Worm (Caenorhabditis elegans): ENCODE results near the gene C06H5.13.
"Not testable (repeated sequence)": the region's sequence is repeated elsewhere in the genome, so short reads cannot be mapped to it uniquely, and the experiment has no call there.

C06H5.13 gene

ce11 chrV:17871049-17871448, 26.5 kb downstream of the C06H5.13 start, which contains the start of gene phf-14 (continued):
- TF ChIP-seq ztf-4 (tag; optimal IDR thresholded peaks at IDR 0.05) (no peak), lin-13 (GFP tag; optimal IDR thresholded peaks at IDR 0.05) (peak; percentile 48), aly-2 (tag; optimal IDR thresholded peaks at IDR 0.05) (no peak), blmp-1 (tag; optimal IDR thresholded peaks at IDR 0.05; ENCODE audit: insufficient read depth) (no peak), ztf-1 (GFP tag; conservative IDR thresholded peaks at IDR 0.05) (no peak), alr-1 (tag; optimal IDR thresholded peaks at IDR 0.05) (no peak), zag-1 (tag; optimal IDR thresholded peaks at IDR 0.05) (no peak), ztf-11 (tag; optimal IDR thresholded peaks at IDR 0.05) (no peak), crh-2 (tag; optimal IDR thresholded peaks at IDR 0.05) (peak; percentile 39), skn-1 (tag; optimal IDR thresholded peaks at IDR 0.05) (no peak), nhr-10 (tag; optimal IDR thresholded peaks at IDR 0.05) (no peak), ceh-82 (tag; optimal IDR thresholded peaks at IDR 0.05) (no peak), sma-9 (GFP tag; optimal IDR thresholded peaks at IDR 0.05) (no peak), sma-9 (tag; optimal IDR thresholded peaks at IDR 0.05) (no peak), unc-55 (GFP tag; optimal IDR thresholded peaks at IDR 0.05) (peak; percentile 66), mab-5 (tag; optimal IDR thresholded peaks at IDR 0.05) (no peak), mdl-1 (tag; optimal IDR thresholded peaks at IDR 0.05) (no peak), fos-1 (tag; optimal IDR thresholded peaks at IDR 0.05) (no peak), lin-39 (tag; optimal IDR thresholded peaks at IDR 0.05) (no peak), sem-4 (tag; optimal IDR thresholded peaks at IDR 0.05) (peak; percentile 64), dmd-4 (tag; optimal IDR thresholded peaks at IDR 0.05) (no peak), elt-1 (tag; optimal IDR thresholded peaks at IDR 0.05) (no peak), C34F6.9 (tag; optimal IDR thresholded peaks at IDR 0.05) (peak; percentile 39), ama-1 (optimal IDR thresholded peaks at IDR 0.05) (no peak), nhr-77 (tag; optimal IDR thresholded peaks at IDR 0.05) (no peak)

- TF ChIP-seq crh-2 (tag; optimal IDR thresholded peaks at IDR 0.05) (no peak), nhr-21 (tag; optimal IDR thresholded peaks at IDR 0.05) (no peak), unc-55 (GFP tag; optimal IDR thresholded peaks at IDR 0.05) (peak; percentile 31), lin-13 (GFP tag; optimal IDR thresholded peaks at IDR 0.05) (peak; percentile 4)
Observed at ce11 chrV:17870569-17870968, 27.0 kb downstream of the C06H5.13 start, which contains the start of gene csn-1. Gene csn-1 (minus strand): TSS chrV:17870651.

- not testable (repeated sequence) for TF ChIP-seq lin-13 (GFP tag; optimal IDR thresholded peaks at IDR 0.05); unc-39 (tag; optimal IDR thresholded peaks at IDR 0.05); ceh-16 (tag; optimal IDR thresholded peaks at IDR 0.05)
Observed at ce11 chrV:17865309-17865708, 32.2 kb downstream of the C06H5.13 start, which contains the start of gene Y59A8A.8. Gene Y59A8A.8 (plus strand): TSS chrV:17865609.

- TF ChIP-seq ztf-4 (tag; optimal IDR thresholded peaks at IDR 0.05) (no peak), gmeb-1 (tag; optimal IDR thresholded peaks at IDR 0.05) (no peak), zag-1 (tag; optimal IDR thresholded peaks at IDR 0.05) (no peak), nhr-23 (tag; optimal IDR thresholded peaks at IDR 0.05) (no peak), mdl-1 (tag; optimal IDR thresholded peaks at IDR 0.05) (no peak), egl-27 (tag; optimal IDR thresholded peaks at IDR 0.05) (no peak)
Observed at ce11 chrV:17859519-17859918, 38.0 kb downstream of the C06H5.13 start.

ce11 chrV:17859065-17859464, 38.5 kb downstream of the C06H5.13 start:
- TF ChIP-seq nhr-6 (tag; optimal IDR thresholded peaks at IDR 0.05) (no peak), ztf-11 (tag; optimal IDR thresholded peaks at IDR 0.05) (no peak), unc-39 (tag; optimal IDR thresholded peaks at IDR 0.05) (no peak), unc-62 (GFP tag; optimal IDR thresholded peaks at IDR 0.05) (no peak), lin-13 (GFP tag; optimal IDR thresholded peaks at IDR 0.05) (no peak), gmeb-1 (tag; optimal IDR thresholded peaks at IDR 0.05) (no peak), dmd-4 (tag; optimal IDR thresholded peaks at IDR 0.05) (no peak), alr-1 (tag; optimal IDR thresholded peaks at IDR 0.05) (no peak), aly-2 (tag; optimal IDR thresholded peaks at IDR 0.05) (no peak), blmp-1 (tag; optimal IDR thresholded peaks at IDR 0.05; ENCODE audit: insufficient read depth) (no peak), nhr-25 (tag; optimal IDR thresholded peaks at IDR 0.05) (no peak), unc-55 (GFP tag; optimal IDR thresholded peaks at IDR 0.05) (no peak), egl-27 (tag; optimal IDR thresholded peaks at IDR 0.05) (no peak), nhr-12 (tag; optimal IDR thresholded peaks at IDR 0.05) (no peak), nhr-23 (tag; optimal IDR thresholded peaks at IDR 0.05) (no peak)
